Worm (Caenorhabditis elegans): ENCODE results near the gene pitr-4.

The pitr-4 gene

DNA sequence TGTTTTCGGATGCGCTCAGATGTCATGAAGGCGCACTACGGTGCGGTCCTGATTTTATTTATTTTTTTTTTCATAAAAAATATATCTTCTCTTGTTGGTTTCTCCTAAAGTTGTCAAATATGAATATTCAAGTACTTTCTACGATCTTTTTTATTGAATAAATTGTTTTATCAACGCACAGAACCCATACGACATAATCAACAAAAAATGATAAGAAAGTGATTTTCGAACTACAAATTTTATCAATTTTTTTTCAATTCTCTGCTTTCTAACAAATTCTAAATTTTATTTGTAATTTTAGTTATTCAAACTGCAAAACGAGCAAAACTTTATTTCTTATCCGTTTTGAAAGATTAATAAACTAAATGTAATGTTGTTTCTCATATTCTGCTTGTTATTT lies 40.4 kb upstream of the pitr-4 start:
- TF ChIP-seq ceh-36 (tag; optimal IDR thresholded peaks at IDR 0.05): no peak
- no peak for TF ChIP-seq tbx-37 (GFP tag; conservative IDR thresholded peaks at IDR 0.05)
- TF ChIP-seq ceh-13 (GFP tag; optimal IDR thresholded peaks at IDR 0.05): no peak
- no peak for TF ChIP-seq aly-1 (tag; optimal IDR thresholded peaks at IDR 0.05)
- TF ChIP-seq tbx-11 (GFP tag; IDR thresholded peaks at IDR 0.05): no peak
- TF ChIP-seq sea-1 (GFP tag; conservative IDR thresholded peaks at IDR 0.05): no peak

DNA sequence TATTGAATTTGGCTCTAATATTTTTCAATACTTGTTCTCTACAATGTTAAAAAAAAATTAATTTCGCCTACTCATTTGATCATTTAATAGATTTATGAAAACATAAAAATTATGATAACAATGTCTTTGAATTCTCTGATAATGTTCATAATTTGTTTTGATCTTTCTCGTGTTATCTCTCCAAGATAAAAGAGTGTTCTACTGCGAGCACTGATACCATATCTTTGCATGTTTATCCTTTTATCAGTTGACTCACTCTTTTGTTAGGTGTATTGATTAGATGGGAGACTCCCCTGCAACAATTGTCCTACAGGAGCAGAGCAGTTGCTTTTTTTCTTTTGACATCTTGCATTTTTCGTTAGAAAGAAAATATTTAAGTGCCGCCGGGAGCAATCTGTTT lies 37.8 kb upstream of the pitr-4 start:
- TF ChIP-seq ceh-13 (GFP tag; optimal IDR thresholded peaks at IDR 0.05) (no peak), hmbx-1 (tag; optimal IDR thresholded peaks at IDR 0.05) (no peak), scrt-1 (GFP tag; IDR thresholded peaks at IDR 0.05) (no peak), ceh-36 (tag; optimal IDR thresholded peaks at IDR 0.05) (no peak), pes-1 (GFP tag; IDR thresholded peaks at IDR 0.05) (no peak), tbx-37 (GFP tag; conservative IDR thresholded peaks at IDR 0.05) (no peak), hnd-1 (tag; optimal IDR thresholded peaks at IDR 0.05) (no peak), sea-1 (GFP tag; conservative IDR thresholded peaks at IDR 0.05) (no peak), flt-1 (GFP tag; IDR thresholded peaks at IDR 0.05) (no peak), ets-7 (tag; optimal IDR thresholded peaks at IDR 0.05) (no peak), B0310.2 (tag; optimal IDR thresholded peaks at IDR 0.05) (no peak)

ce11 chrV:9696715-9697114 lies 35.3 kb upstream of the pitr-4 start, which contains the start of gene her-1:
her-1 (plus strand) TSS chrV:9697015.
- no peak for TF ChIP-seq ama-1 (optimal IDR thresholded peaks at IDR 0.05)
- TF ChIP-seq ets-7 (tag; optimal IDR thresholded peaks at IDR 0.05): no peak
- TF ChIP-seq B0310.2 (tag; optimal IDR thresholded peaks at IDR 0.05): no peak
- TF ChIP-seq tbx-11 (GFP tag; IDR thresholded peaks at IDR 0.05): no peak
- no peak for TF ChIP-seq F13C5.2 (tag; optimal IDR thresholded peaks at IDR 0.05)
- no peak for TF ChIP-seq tbx-37 (GFP tag; conservative IDR thresholded peaks at IDR 0.05)
- no peak for TF ChIP-seq hnd-1 (tag; optimal IDR thresholded peaks at IDR 0.05)

- TF ChIP-seq aly-1 (tag; optimal IDR thresholded peaks at IDR 0.05) (no peak), F13C5.2 (tag; optimal IDR thresholded peaks at IDR 0.05) (no peak), ets-7 (tag; optimal IDR thresholded peaks at IDR 0.05) (no peak), pes-1 (GFP tag; IDR thresholded peaks at IDR 0.05) (no peak), scrt-1 (GFP tag; IDR thresholded peaks at IDR 0.05) (no peak), sea-1 (GFP tag; conservative IDR thresholded peaks at IDR 0.05) (no peak), hmbx-1 (tag; optimal IDR thresholded peaks at IDR 0.05) (no peak), flt-1 (GFP tag; IDR thresholded peaks at IDR 0.05) (no peak), ceh-36 (tag; optimal IDR thresholded peaks at IDR 0.05) (no peak), tbx-11 (GFP tag; IDR thresholded peaks at IDR 0.05) (no peak), B0310.2 (tag; optimal IDR thresholded peaks at IDR 0.05) (no peak), hmg-4 (GFP tag; optimal IDR thresholded peaks at IDR 0.05) (no peak), hnd-1 (tag; optimal IDR thresholded peaks at IDR 0.05) (no peak), ceh-13 (GFP tag; optimal IDR thresholded peaks at IDR 0.05) (no peak), ama-1 (optimal IDR thresholded peaks at IDR 0.05) (no peak), tbx-37 (GFP tag; conservative IDR thresholded peaks at IDR 0.05) (no peak), tra-4 (tag; optimal IDR thresholded peaks at IDR 0.05) (no peak)
Observed at ce11 chrV:9692649-9693112, 31.3 kb upstream of the pitr-4 start, which contains the start of gene ZK287.7. ZK287.7 (plus strand) TSS chrV:9693062.

DNA sequence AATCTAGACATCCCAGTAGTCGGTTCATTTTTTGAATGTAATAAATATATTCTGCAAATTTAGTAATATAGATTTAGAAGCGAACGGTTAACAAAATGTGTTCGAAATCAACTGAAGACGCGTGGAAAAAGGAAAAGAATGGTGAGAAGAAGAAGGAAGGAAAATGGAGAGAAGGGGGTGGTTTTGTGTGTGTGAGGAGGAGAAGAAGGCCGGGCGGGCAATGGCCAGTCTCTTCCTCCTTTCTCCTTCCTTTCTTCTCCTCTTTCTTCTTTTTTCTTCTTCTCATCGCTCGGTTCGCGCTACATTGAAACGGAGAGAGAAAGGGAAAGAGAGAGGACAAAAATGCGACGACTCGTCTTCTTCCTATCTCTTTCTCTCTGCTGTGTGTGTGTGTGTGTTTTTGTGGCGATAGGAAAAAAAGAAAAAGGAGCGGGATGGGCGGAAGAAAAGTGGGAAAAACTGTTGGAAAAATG lies 30.7 kb upstream of the pitr-4 start, which contains the start of gene ztf-9:
Gene ztf-9, minus strand, starts transcription at position 51 of the 473 bp plus-strand sequence.
- TF ChIP-seq F13C5.2 (tag; optimal IDR thresholded peaks at IDR 0.05): peak; percentile 19
- TF ChIP-seq tbx-11 (GFP tag; IDR thresholded peaks at IDR 0.05): no peak
- no peak for TF ChIP-seq ceh-13 (GFP tag; optimal IDR thresholded peaks at IDR 0.05)
- peak; percentile 72 for TF ChIP-seq hmg-4 (GFP tag; optimal IDR thresholded peaks at IDR 0.05)

DNA sequence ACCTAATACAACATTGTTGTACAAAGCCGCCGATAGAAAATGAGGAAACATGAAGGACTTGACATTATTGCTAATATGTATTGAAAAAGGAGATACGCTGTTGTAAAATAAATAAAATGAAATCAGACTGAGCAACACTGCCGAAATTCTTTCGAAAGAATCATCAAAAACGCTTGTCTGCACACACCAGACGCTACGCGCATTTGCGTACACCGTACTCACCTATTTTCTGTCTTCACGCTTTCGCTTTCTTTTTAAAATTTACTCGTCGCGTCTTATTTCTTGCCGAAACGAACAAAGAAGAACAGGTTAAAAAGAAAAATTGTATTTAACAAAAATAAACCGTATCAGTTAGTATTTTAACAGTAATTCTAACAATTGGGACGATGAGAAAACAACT lies 29.3 kb upstream of the pitr-4 start:
- TF ChIP-seq tbx-37 (GFP tag; conservative IDR thresholded peaks at IDR 0.05): no peak
- no peak for TF ChIP-seq ceh-36 (tag; optimal IDR thresholded peaks at IDR 0.05)
- no peak for TF ChIP-seq B0310.2 (tag; optimal IDR thresholded peaks at IDR 0.05)
- TF ChIP-seq scrt-1 (GFP tag; IDR thresholded peaks at IDR 0.05): no peak
- TF ChIP-seq F13C5.2 (tag; optimal IDR thresholded peaks at IDR 0.05): peak; percentile 55

DNA sequence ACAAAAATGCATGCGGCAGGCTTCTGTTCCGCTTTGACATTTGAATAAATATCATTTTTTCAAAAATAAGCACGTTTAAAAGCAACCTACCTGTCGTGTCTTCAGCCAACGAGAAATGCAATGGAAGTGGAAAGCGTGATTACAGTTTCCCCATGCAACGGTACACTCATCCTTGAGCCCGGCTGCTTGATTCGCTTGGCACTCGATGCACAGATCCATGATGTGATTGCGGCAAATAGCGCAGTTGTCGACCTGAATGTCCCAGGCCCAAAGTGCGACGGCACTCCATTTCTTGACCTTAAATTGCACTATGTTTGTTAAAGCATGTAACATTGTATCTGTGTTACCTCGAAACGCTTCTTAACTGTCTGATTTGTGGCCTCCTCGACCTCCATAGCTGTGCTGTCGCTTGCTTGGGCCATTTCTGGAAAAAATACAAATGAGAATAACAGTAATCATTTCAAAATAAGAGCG lies 28.7 kb upstream of the pitr-4 start, which contains the start of gene rbx-1:
Gene rbx-1, minus strand, starts transcription at position 424 of the 474 bp plus-strand sequence.
- TF ChIP-seq ama-1 (optimal IDR thresholded peaks at IDR 0.05) (no peak), tbx-37 (GFP tag; conservative IDR thresholded peaks at IDR 0.05) (no peak), ceh-36 (tag; optimal IDR thresholded peaks at IDR 0.05) (no peak), ceh-13 (GFP tag; optimal IDR thresholded peaks at IDR 0.05) (no peak), aly-1 (tag; optimal IDR thresholded peaks at IDR 0.05) (no peak), sea-1 (GFP tag; conservative IDR thresholded peaks at IDR 0.05) (no peak), F13C5.2 (tag; optimal IDR thresholded peaks at IDR 0.05) (no peak), scrt-1 (GFP tag; IDR thresholded peaks at IDR 0.05) (no peak), tbx-11 (GFP tag; IDR thresholded peaks at IDR 0.05) (no peak), tra-4 (tag; optimal IDR thresholded peaks at IDR 0.05) (no peak), ets-7 (tag; optimal IDR thresholded peaks at IDR 0.05) (no peak), hmg-4 (GFP tag; optimal IDR thresholded peaks at IDR 0.05) (no peak)

- TF ChIP-seq ceh-36 (tag; optimal IDR thresholded peaks at IDR 0.05) (no peak), pes-1 (GFP tag; IDR thresholded peaks at IDR 0.05) (no peak), aly-1 (tag; optimal IDR thresholded peaks at IDR 0.05) (no peak), tbx-11 (GFP tag; IDR thresholded peaks at IDR 0.05) (no peak), hmbx-1 (tag; optimal IDR thresholded peaks at IDR 0.05) (no peak), F13C5.2 (tag; optimal IDR thresholded peaks at IDR 0.05) (no peak), B0310.2 (tag; optimal IDR thresholded peaks at IDR 0.05) (no peak), hmg-4 (GFP tag; optimal IDR thresholded peaks at IDR 0.05) (no peak), flt-1 (GFP tag; IDR thresholded peaks at IDR 0.05) (no peak), scrt-1 (GFP tag; IDR thresholded peaks at IDR 0.05) (no peak), tra-4 (tag; optimal IDR thresholded peaks at IDR 0.05) (no peak), ceh-13 (GFP tag; optimal IDR thresholded peaks at IDR 0.05) (no peak), sea-1 (GFP tag; conservative IDR thresholded peaks at IDR 0.05) (no peak), ets-7 (tag; optimal IDR thresholded peaks at IDR 0.05) (no peak)
Observed at ce11 chrV:9689364-9689763, 27.9 kb upstream of the pitr-4 start.
